Worm (Caenorhabditis elegans): ENCODE measurements around the gene ttll-11.

- TF ChIP-seq ces-1 (GFP tag; optimal IDR thresholded peaks at IDR 0.05), result no peak
- no peak for TF ChIP-seq ham-2 (GFP tag; optimal IDR thresholded peaks at IDR 0.05)
- TF ChIP-seq cnd-1 (tag; optimal IDR thresholded peaks at IDR 0.05), result no peak
- TF ChIP-seq nhr-12 (tag; optimal IDR thresholded peaks at IDR 0.05), result no peak
- TF ChIP-seq nhr-237 (tag; optimal IDR thresholded peaks at IDR 0.05), result no peak
- no peak for TF ChIP-seq snpc-4 (tag; optimal IDR thresholded peaks at IDR 0.05)
- TF ChIP-seq unc-62 (GFP tag; optimal IDR thresholded peaks at IDR 0.05), result no peak
- TF ChIP-seq nhr-76 (tag; optimal IDR thresholded peaks at IDR 0.05), result no peak
- TF ChIP-seq mep-1 (tag; optimal IDR thresholded peaks at IDR 0.05), result no peak
- TF ChIP-seq blmp-1 (tag; optimal IDR thresholded peaks at IDR 0.05), result no peak
- no peak for TF ChIP-seq lin-32 (GFP tag; optimal IDR thresholded peaks at IDR 0.05)
These were observed 41.8 kb downstream of the ttll-11 start, which contains the start of gene F21D5.5 for ce11 chrIV:8739294-8739693.
